Fruit fly (Drosophila melanogaster) whole organism, prepupa: Measurements from ENCODE around the gene Agpat2.
A peak's percentile ranks its signal among the peaks of the same experiment; 100 is the strongest.

ENCODE experiments used
- CG10669 ChIP-seq: fragments of 200-800 bp; sonication (Bioruptor generic); optimal IDR thresholded peaks from 3 replicates; lab custom pipeline; 2018; ENCODE audit warnings: missing biosample characterization, mild to moderate bottlenecking, missing genetic modification characterization, moderate library complexity
- CG15336 ChIP-seq: fragments of 200-800 bp; sonication (Bioruptor generic); IDR thresholded peaks from 2 replicates; pipeline ENCODE4 v1.3.6; 2022; ENCODE audit warnings: missing biosample characterization, missing genetic modification characterization
- CG1621 ChIP-seq: fragments of 200-800 bp; sonication (Bioruptor generic); optimal IDR thresholded peaks from 3 replicates; lab custom pipeline; 2018; ENCODE audit warnings: missing biosample characterization, mild to moderate bottlenecking, missing genetic modification characterization
- CG16779 ChIP-seq: fragments of 200-800 bp; sonication (Bioruptor generic); optimal IDR thresholded peaks from 3 replicates; lab custom pipeline; 2017; ENCODE audit warnings: missing biosample characterization, mild to moderate bottlenecking, missing genetic modification characterization
- CG3032 ChIP-seq: fragments of 200-800 bp; optimal IDR thresholded peaks from 2 replicates; lab custom pipeline; 2019; ENCODE audit warnings: missing biosample characterization, mild to moderate bottlenecking, missing genetic modification characterization, moderate library complexity
- CG31627 ChIP-seq: fragments of 200-800 bp; sonication (Bioruptor generic); optimal IDR thresholded peaks from 3 replicates; lab custom pipeline; 2016; ENCODE audit warnings: missing biosample characterization, missing genetic modification characterization
- CG32006 ChIP-seq: fragments of 200-800 bp; sonication (Bioruptor generic); optimal IDR thresholded peaks from 3 replicates; lab custom pipeline; 2017; ENCODE audit warnings: missing biosample characterization, mild to moderate bottlenecking, missing genetic modification characterization
- CG34406 ChIP-seq: fragments of 200-800 bp; sonication (Bioruptor generic); optimal IDR thresholded peaks from 3 replicates; lab custom pipeline; 2016; ENCODE audit warnings: missing biosample characterization, missing genetic modification characterization
- CG3919 ChIP-seq: fragments of 200-800 bp; sonication (Bioruptor generic); optimal IDR thresholded peaks from 3 replicates; lab custom pipeline; 2016; ENCODE audit warnings: missing biosample characterization, missing genetic modification characterization
- CG4318 ChIP-seq: fragments of 200-800 bp; sonication (Bioruptor generic); optimal IDR thresholded peaks from 3 replicates; lab custom pipeline; 2017; ENCODE audit warnings: missing biosample characterization, mild to moderate bottlenecking, missing genetic modification characterization
- CG6163 ChIP-seq: fragments of 200-800 bp; sonication (Bioruptor generic); IDR thresholded peaks from 3 replicates; pipeline ENCODE4 v1.3.6; 2022; ENCODE audit warnings: missing biosample characterization, missing genetic modification characterization
- CG6276 ChIP-seq: fragments of 200-800 bp; sonication (Bioruptor generic); optimal IDR thresholded peaks from 2 replicates; lab custom pipeline; 2017; ENCODE audit warnings: missing biosample characterization, mild to moderate bottlenecking, missing genetic modification characterization
- CG6808 ChIP-seq: fragments of 200-800 bp; sonication (Bioruptor generic); optimal IDR thresholded peaks from 3 replicates; lab custom pipeline; 2017; ENCODE audit warnings: missing biosample characterization, missing genetic modification characterization, mild to moderate bottlenecking, moderate library complexity, missing genetic modification reagents
- CG6854 ChIP-seq: fragments of 200-800 bp; sonication (Bioruptor generic); optimal IDR thresholded peaks from 2 replicates; lab custom pipeline; 2017; ENCODE audit warnings: missing biosample characterization, mild to moderate bottlenecking, missing genetic modification characterization
- CG7368 ChIP-seq: fragments of 200-800 bp; sonication (Bioruptor generic); optimal IDR thresholded peaks from 3 replicates; lab custom pipeline; 2016; ENCODE audit warnings: missing biosample characterization, missing genetic modification characterization
- CG8119 ChIP-seq: fragments of 200-800 bp; sonication (Bioruptor generic); IDR thresholded peaks from 3 replicates; pipeline ENCODE4 v1.3.6; 2022; ENCODE audit warnings: missing biosample characterization, missing genetic modification characterization
- CG8319 ChIP-seq: fragments of 200-800 bp; sonication (Bioruptor generic); optimal IDR thresholded peaks from 3 replicates; lab custom pipeline; 2016; ENCODE audit warnings: missing biosample characterization, missing genetic modification characterization
- CG9139 ChIP-seq: fragments of 200-800 bp; sonication (Bioruptor generic); optimal IDR thresholded peaks from 3 replicates; lab custom pipeline; 2017; ENCODE audit warnings: missing biosample characterization, mild to moderate bottlenecking, missing genetic modification characterization
- Eip75B ChIP-seq: fragments of 200-800 bp; sonication (Bioruptor generic); optimal IDR thresholded peaks from 3 replicates; lab custom pipeline; 2016; ENCODE audit warnings: missing biosample characterization, missing genetic modification characterization
- Eip78C ChIP-seq: fragments of 200-800 bp; sonication (Bioruptor generic); peaks from one replicate; lab custom pipeline; 2016; ENCODE audit warnings: missing biosample characterization, missing genetic modification characterization
- Ets96B ChIP-seq: fragments of 200-800 bp; optimal IDR thresholded peaks from 2 replicates; lab custom pipeline; 2019; ENCODE audit warnings: missing biosample characterization, mild to moderate bottlenecking, missing genetic modification characterization, moderate library complexity
- Hr39 ChIP-seq: fragments of 200-800 bp; sonication (Bioruptor generic); optimal IDR thresholded peaks from 2 replicates; lab custom pipeline; 2016; ENCODE audit warnings: missing biosample characterization, missing genetic modification characterization
- Hr4 ChIP-seq: fragments of 200-800 bp; sonication (Bioruptor generic); optimal IDR thresholded peaks from 3 replicates; lab custom pipeline; 2016; ENCODE audit warnings: missing biosample characterization, missing genetic modification characterization
- Lpt ChIP-seq: fragments of 200-800 bp; sonication (Bioruptor generic); optimal IDR thresholded peaks from 3 replicates; lab custom pipeline; 2016; ENCODE audit warnings: missing biosample characterization, missing genetic modification characterization
- OdsH ChIP-seq: fragments of 200-800 bp; sonication (Bioruptor generic); optimal IDR thresholded peaks from 3 replicates; lab custom pipeline; 2016; ENCODE audit warnings: missing biosample characterization, missing genetic modification characterization
- Smox ChIP-seq: fragments of 200-800 bp; sonication (Bioruptor generic); optimal IDR thresholded peaks from 3 replicates; lab custom pipeline; 2016; ENCODE audit warnings: missing biosample characterization, missing genetic modification characterization
- Sox14 ChIP-seq: fragments of 200-800 bp; sonication (Bioruptor generic); optimal IDR thresholded peaks from 3 replicates; lab custom pipeline; 2016; ENCODE audit warnings: missing biosample characterization, missing genetic modification characterization
- achi ChIP-seq: fragments of 200-800 bp; sonication (Bioruptor generic); optimal IDR thresholded peaks from 3 replicates; lab custom pipeline; 2016; ENCODE audit warnings: missing biosample characterization, missing genetic modification characterization
- acj6 ChIP-seq: fragments of 200-800 bp; sonication (Bioruptor generic); optimal IDR thresholded peaks from 3 replicates; lab custom pipeline; 2016; ENCODE audit warnings: missing biosample characterization, missing genetic modification characterization
- dsx ChIP-seq: fragments of 200-800 bp; optimal IDR thresholded peaks from 3 replicates; lab custom pipeline; 2019; ENCODE audit warnings: missing biosample characterization, mild to moderate bottlenecking, missing genetic modification characterization, moderate library complexity; ENCODE audit not compliant: poor library complexity, severe bottlenecking
- eg ChIP-seq: fragments of 200-800 bp; sonication (Bioruptor generic); IDR thresholded peaks from 3 replicates; pipeline ENCODE4 v1.3.6; 2022; ENCODE audit warnings: missing biosample characterization, missing genetic modification characterization
- esn ChIP-seq: fragments of 200-800 bp; sonication (Bioruptor generic); optimal IDR thresholded peaks from 2 replicates; lab custom pipeline; 2016; ENCODE audit warnings: missing biosample characterization, mild to moderate bottlenecking, missing genetic modification characterization, moderate library complexity
- spab ChIP-seq: fragments of 200-800 bp; sonication (Bioruptor generic); optimal IDR thresholded peaks from 2 replicates; lab custom pipeline; 2017; ENCODE audit warnings: missing biosample characterization, mild to moderate bottlenecking, missing genetic modification characterization, missing genetic modification reagents
- ss ChIP-seq, 2 experiments: fragments of 200-800 bp; sonication (Bioruptor generic); optimal IDR thresholded peaks; 2 replicates in 1 of 2; 3 replicates in 1 of 2; lab custom pipeline; 2017 to 2018; ENCODE audit warnings: mild to moderate bottlenecking in 2 of 2, missing biosample characterization in 2 of 2, missing genetic modification characterization in 2 of 2, moderate library complexity in 1 of 2
- svp ChIP-seq: fragments of 200-800 bp; sonication (Bioruptor generic); peaks from one replicate; lab custom pipeline; 2016; ENCODE audit warnings: missing biosample characterization, missing genetic modification characterization
- vri ChIP-seq: fragments of 200-800 bp; sonication (Bioruptor generic); optimal IDR thresholded peaks from 3 replicates; lab custom pipeline; 2016; ENCODE audit warnings: missing biosample characterization, mild to moderate bottlenecking, missing genetic modification characterization

Gene Agpat2

DNA sequence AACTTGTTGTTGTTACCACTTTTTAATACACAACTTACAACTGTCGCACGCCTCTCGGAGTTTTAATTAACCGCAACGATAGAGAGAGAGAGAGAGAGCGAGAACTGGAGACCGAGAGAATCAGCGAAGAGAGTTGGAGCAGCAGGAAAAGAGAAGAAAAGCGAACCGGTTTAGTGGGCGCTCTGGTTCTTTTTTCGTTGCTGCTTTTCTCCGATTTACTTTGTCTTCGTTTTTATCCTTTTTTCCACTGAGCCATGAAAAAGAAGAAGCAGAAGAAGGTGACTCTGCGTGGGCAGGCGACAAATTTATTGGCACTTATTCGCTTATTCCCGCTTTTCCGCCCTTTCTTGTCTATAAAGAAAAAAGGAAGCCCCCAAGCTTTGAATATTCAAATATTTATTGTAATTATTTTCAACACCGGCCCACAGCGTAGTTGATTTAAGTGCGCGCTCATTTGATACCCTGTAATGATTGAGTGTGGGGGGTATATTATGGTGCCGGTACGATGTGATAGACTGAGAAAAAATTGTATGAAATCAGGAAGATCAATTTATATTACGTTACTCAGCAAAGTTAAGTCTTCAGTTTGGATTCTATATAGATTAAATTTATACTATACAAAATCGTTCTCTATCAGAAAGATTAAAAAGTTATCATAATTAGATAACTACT is 43.4 kb downstream of the Agpat2 start (continued):
- TF ChIP-seq CG3919 (GFP tag; lab: Kevin White, UChicago) (peak; percentile 9), CG4318 (GFP tag; lab: Kevin White, UChicago) (no peak), CG9139 (GFP tag; lab: Kevin White, UChicago) (peak; percentile 67), spab (GFP tag; lab: Kevin White, UChicago) (peak; percentile 40), esn (GFP tag; lab: Kevin White, UChicago) (no peak), CG15336 (GFP tag; lab: Robert Waterston, UW) (peak; percentile 32; the same call in 1 of the 2 replicates), CG8319 (GFP tag; lab: Kevin White, UChicago) (no peak), CG6808 (GFP tag; lab: Kevin White, UChicago) (peak; percentile 75), Lpt (GFP tag; lab: Kevin White, UChicago) (peak; percentile 6), CG10669 (GFP tag; lab: Kevin White, UChicago) (peak; percentile 22), CG6163 (GFP tag; lab: Robert Waterston, UW) (peak; percentile 72; the same call in 2 of the 3 replicates), vri (GFP tag; lab: Kevin White, UChicago) (no peak)
- TF ChIP-seq, all 60 proteins: peak for 30

DNA sequence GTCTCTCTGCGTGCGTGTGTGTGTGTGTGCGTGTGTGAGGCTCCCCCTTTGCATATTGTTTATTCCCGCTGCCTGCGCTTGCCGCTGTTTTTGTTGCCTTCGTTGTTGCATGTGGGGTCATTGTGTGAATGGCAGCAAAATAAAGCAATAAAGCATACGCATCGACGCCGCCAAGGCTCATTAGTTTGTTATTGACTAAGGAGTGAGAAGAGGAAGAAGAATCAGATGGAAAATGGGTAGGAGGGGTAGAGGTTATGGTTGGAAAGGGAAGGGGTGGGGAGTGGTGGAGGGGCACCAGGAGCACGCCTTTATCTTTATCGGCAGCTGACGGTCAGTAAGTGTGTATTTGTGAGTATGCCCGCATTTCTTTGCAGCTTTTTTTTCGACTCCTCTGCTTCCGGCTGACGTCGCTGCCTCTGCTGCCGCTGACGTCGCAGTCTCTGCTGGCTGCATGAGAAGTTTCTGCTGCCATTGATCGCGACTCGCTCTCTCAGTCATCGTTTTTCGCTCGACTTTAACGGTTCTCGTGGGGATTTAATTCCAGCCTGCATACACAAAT is 44.3 kb downstream of the Agpat2 start:
- no peak for TF ChIP-seq CG32006 (GFP tag; lab: Kevin White, UChicago)
- TF ChIP-seq Smox (GFP tag; lab: Kevin White, UChicago), result no peak
- peak; percentile 50 for TF ChIP-seq dsx (GFP tag; lab: Kevin White, UChicago)
- TF ChIP-seq CG7368, result peak; percentile 43
- no peak for TF ChIP-seq CG34406
- peak; percentile 56 for TF ChIP-seq CG6854
- TF ChIP-seq CG6163 (GFP tag; lab: Robert Waterston, UW), result peak; percentile 42; the same call in 1 of the 3 replicates
- peak; percentile 23 for TF ChIP-seq CG1621 (tag; lab: Kevin White, UChicago)
- peak; percentile 75 for TF ChIP-seq Eip78C
- TF ChIP-seq vri (GFP tag; lab: Kevin White, UChicago), result peak; percentile 2
- TF ChIP-seq ss (GFP tag; optimal IDR thresholded peaks at IDR 0.05; lab: Kevin White, UChicago), result peak; percentile 75 to 77
- no peak for TF ChIP-seq CG31627 (GFP tag; lab: Kevin White, UChicago)
- peak; percentile 96 for TF ChIP-seq svp
- TF ChIP-seq CG9139 (GFP tag; lab: Kevin White, UChicago), result peak; percentile 8
- TF ChIP-seq Sox14 (GFP tag; lab: Kevin White, UChicago), result peak; percentile 18
- peak; percentile 28 for TF ChIP-seq Ets96B
- no peak for TF ChIP-seq CG10669 (GFP tag; lab: Kevin White, UChicago)
- peak; percentile 34 for TF ChIP-seq CG16779 (tag; lab: Kevin White, UChicago)
- peak; percentile 10 for TF ChIP-seq Eip75B (GFP tag; lab: Kevin White, UChicago)
- peak; percentile 10 for TF ChIP-seq achi (GFP tag; lab: Kevin White, UChicago)
- peak; percentile 32 for TF ChIP-seq CG3032 (tag; lab: Kevin White, UChicago)
- TF ChIP-seq eg (GFP tag; lab: Robert Waterston, UW), result no peak
- TF ChIP-seq CG6808 (GFP tag; lab: Kevin White, UChicago), result peak; percentile 69
- no peak for TF ChIP-seq OdsH (GFP tag; lab: Kevin White, UChicago)
- no peak for TF ChIP-seq acj6 (GFP tag; lab: Kevin White, UChicago)
- TF ChIP-seq, all 60 proteins: peak for 17

DNA sequence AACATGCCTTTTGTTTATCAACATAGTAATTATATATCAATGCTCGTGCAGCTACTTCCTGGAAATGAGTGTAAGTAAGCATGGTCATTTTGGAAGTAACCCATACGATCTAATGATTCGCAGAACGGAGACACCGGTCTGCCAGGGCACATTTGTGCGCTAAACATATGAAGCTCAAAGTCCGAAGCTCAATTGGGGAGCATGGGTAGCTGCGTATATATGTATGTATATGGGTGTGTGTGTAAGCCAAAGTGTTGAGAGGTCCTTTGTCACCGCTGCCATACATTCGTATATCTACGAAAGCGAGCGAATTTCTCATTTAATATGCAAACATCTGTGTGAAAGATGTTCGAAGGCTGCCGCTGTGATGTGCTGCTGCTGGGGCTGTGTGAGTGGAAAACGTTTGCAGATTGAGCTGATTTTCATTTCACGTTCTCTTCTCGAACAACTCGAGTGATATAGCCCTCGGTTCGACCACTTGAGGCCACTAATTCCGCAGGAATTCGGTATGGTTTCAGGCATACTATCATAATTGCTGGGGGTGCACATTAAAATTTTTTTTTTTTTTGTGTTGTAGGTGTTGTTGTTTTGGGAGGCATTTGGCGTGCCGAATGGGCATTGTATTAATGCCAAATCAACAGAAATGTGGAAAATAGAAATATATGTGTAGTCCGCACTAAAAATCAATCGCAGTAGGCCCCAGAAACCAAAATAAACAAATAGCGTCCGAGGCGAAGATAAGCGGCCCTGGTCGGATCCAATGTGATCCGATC is 45.5 kb downstream of the Agpat2 start:
- TF ChIP-seq CG15336 (GFP tag; lab: Robert Waterston, UW), result no peak
- TF ChIP-seq CG6276 (GFP tag; lab: Kevin White, UChicago), result peak; percentile 22
- TF ChIP-seq Hr4 (GFP tag; lab: Kevin White, UChicago), result no peak
- TF ChIP-seq spab (GFP tag; lab: Kevin White, UChicago), result peak; percentile 11
- 0 out of 3 replicates have a peak, but pooled peaks have one; percentile 17 for TF ChIP-seq CG8119
- TF ChIP-seq svp, result peak; percentile 57
- TF ChIP-seq Hr39 (GFP tag; lab: Kevin White, UChicago), result no peak
- TF ChIP-seq Eip78C, result peak; percentile 61
- peak; percentile 36 to 49 for TF ChIP-seq ss (GFP tag; optimal IDR thresholded peaks at IDR 0.05; lab: Kevin White, UChicago)
- peak; percentile 38 for TF ChIP-seq CG9139 (GFP tag; lab: Kevin White, UChicago)
- TF ChIP-seq CG6808 (GFP tag; lab: Kevin White, UChicago), result peak; percentile 32
- no peak for TF ChIP-seq Ets96B
- TF ChIP-seq CG3919 (GFP tag; lab: Kevin White, UChicago), result no peak
- TF ChIP-seq Lpt (GFP tag; lab: Kevin White, UChicago), result no peak
